Worm (Caenorhabditis elegans): ENCODE measurements around the gene F41H10.5.

F41H10.5 gene

ce11 chrIV:5393566-5393965 is 32.9 kb downstream of the F41H10.5 start (continued):
- TF ChIP-seq daf-16 (GFP tag; optimal IDR thresholded peaks at IDR 0.05), result no peak
- TF ChIP-seq daf-16 (tag; optimal IDR thresholded peaks at IDR 0.05), result peak; percentile 76
- no peak for TF ChIP-seq daf-12 (tag; optimal IDR thresholded peaks at IDR 0.05)
- no peak for TF ChIP-seq lin-15B (tag; optimal IDR thresholded peaks at IDR 0.05)
- peak; percentile 16 for TF ChIP-seq mes-2 (tag; optimal IDR thresholded peaks at IDR 0.05; ENCODE audit: poor library complexity, severe bottlenecking)
- no peak for TF ChIP-seq snpc-1.2 (GFP tag; IDR thresholded peaks at IDR 0.05)
- no peak for TF ChIP-seq madf-5 (GFP tag; IDR thresholded peaks at IDR 0.05)
- TF ChIP-seq hlh-11 (tag; optimal IDR thresholded peaks at IDR 0.05), result peak; percentile 39
- TF ChIP-seq duxl-1 (tag; optimal IDR thresholded peaks at IDR 0.05; ENCODE audit: poor library complexity), result peak; percentile 31
- peak; percentile 56 for TF ChIP-seq dmd-6 (GFP tag; IDR thresholded peaks at IDR 0.05)
- TF ChIP-seq pqm-1 (tag; optimal IDR thresholded peaks at IDR 0.05), result peak; percentile 22
- no peak for TF ChIP-seq vab-7 (GFP tag; IDR thresholded peaks at IDR 0.05)
- no peak for TF ChIP-seq dmd-8 (GFP tag; IDR thresholded peaks at IDR 0.05)
- no peak for TF ChIP-seq ceh-32 (tag; optimal IDR thresholded peaks at IDR 0.05; ENCODE audit: poor library complexity)

ce11 chrIV:5394687-5395086 is 34.0 kb downstream of the F41H10.5 start, which contains the start of the genes perm-3 and swsn-6:
TSS of gene perm-3 (minus strand) at chrIV:5394804.
TSS of gene swsn-6 (plus strand) at chrIV:5395033.
- TF ChIP-seq fkh-10 (GFP tag; optimal IDR thresholded peaks at IDR 0.05) (no peak), nhr-28 (tag; optimal IDR thresholded peaks at IDR 0.05) (peak; percentile 28), snpc-4 (tag; optimal IDR thresholded peaks at IDR 0.05) (no peak), F26F4.8 (GFP tag; conservative IDR thresholded peaks at IDR 0.05) (no peak), nhr-77 (tag; optimal IDR thresholded peaks at IDR 0.05) (peak; percentile 42), zfp-2 (tag; optimal IDR thresholded peaks at IDR 0.05) (no peak), gei-8 (GFP tag; optimal IDR thresholded peaks at IDR 0.05) (no peak), mes-2 (tag; optimal IDR thresholded peaks at IDR 0.05; ENCODE audit: poor library complexity, severe bottlenecking) (peak; percentile 90), lin-13 (GFP tag; optimal IDR thresholded peaks at IDR 0.05) (peak; percentile 63), R02D3.7 (tag; optimal IDR thresholded peaks at IDR 0.05) (no peak), skn-1 (tag; optimal IDR thresholded peaks at IDR 0.05) (no peak), lsy-2 (tag; optimal IDR thresholded peaks at IDR 0.05) (peak; percentile 24 to 89), F37D6.2 (tag; optimal IDR thresholded peaks at IDR 0.05) (peak; percentile 70), ceh-32 (tag; optimal IDR thresholded peaks at IDR 0.05; ENCODE audit: poor library complexity) (no peak), lin-29 (GFP tag; IDR thresholded peaks at IDR 0.05) (no peak), spr-1 (tag; optimal IDR thresholded peaks at IDR 0.05) (peak; percentile 35), unc-130 (GFP tag; optimal IDR thresholded peaks at IDR 0.05) (no peak), attf-4 (tag; optimal IDR thresholded peaks at IDR 0.05) (no peak), lin-38 (GFP tag; IDR thresholded peaks at IDR 0.05) (peak; percentile 84), ceh-44 (GFP tag; IDR thresholded peaks at IDR 0.05) (no peak), dve-1 (tag; optimal IDR thresholded peaks at IDR 0.05; ENCODE audit: insufficient read depth) (peak; percentile 62), lin-39 (tag; optimal IDR thresholded peaks at IDR 0.05) (no peak), nhr-111 (GFP tag; optimal IDR thresholded peaks at IDR 0.05) (no peak), nhr-48 (tag; optimal IDR thresholded peaks at IDR 0.05) (peak; percentile 25), fos-1 (tag; optimal IDR thresholded peaks at IDR 0.05) (no peak), mxl-2 (GFP tag; conservative IDR thresholded peaks at IDR 0.05) (no peak), zfp-3 (GFP tag; conservative IDR thresholded peaks at IDR 0.05) (0 out of 2 replicates have a peak, but pooled peaks have one; percentile 54), ZK337.2 (GFP tag; IDR thresholded peaks at IDR 0.05) (no peak), daf-19 (GFP tag; conservative IDR thresholded peaks at IDR 0.05) (no peak), hlh-30 (tag; optimal IDR thresholded peaks at IDR 0.05; ENCODE audit: insufficient read depth) (peak; percentile 67), daf-16 (GFP tag; optimal IDR thresholded peaks at IDR 0.05) (peak in 1 of 2 experiments; percentile 27), daf-16 (tag; optimal IDR thresholded peaks at IDR 0.05) (peak; percentile 44), zag-1 (tag; optimal IDR thresholded peaks at IDR 0.05) (no peak), mxl-3 (GFP tag; optimal IDR thresholded peaks at IDR 0.05) (no peak), dmd-9 (GFP tag; IDR thresholded peaks at IDR 0.05) (no peak), nhr-76 (tag; optimal IDR thresholded peaks at IDR 0.05) (no peak), nhr-102 (tag; optimal IDR thresholded peaks at IDR 0.05) (peak; percentile 76), egl-27 (tag; optimal IDR thresholded peaks at IDR 0.05) (no peak), F10B5.3 (tag; optimal IDR thresholded peaks at IDR 0.05) (peak; percentile 47), duxl-1 (tag; optimal IDR thresholded peaks at IDR 0.05; ENCODE audit: poor library complexity) (peak; percentile 52), zip-11 (GFP tag; IDR thresholded peaks at IDR 0.05) (no peak)

Measured in whole organism, L4 larva.